Worm (Caenorhabditis elegans): ENCODE results near the gene cyp-13A5.

ce11 chrII:9786215-9786614 is 13.9 kb downstream of the cyp-13A5 start:
- TF ChIP-seq snpc-4 (tag; optimal IDR thresholded peaks at IDR 0.05) (no peak), pha-4 (tag; optimal IDR thresholded peaks at IDR 0.05) (no peak), nhr-76 (tag; optimal IDR thresholded peaks at IDR 0.05) (no peak), blmp-1 (tag; optimal IDR thresholded peaks at IDR 0.05) (no peak), elt-1 (tag; optimal IDR thresholded peaks at IDR 0.05; ENCODE audit: borderline replicate concordance, insufficient read depth) (no peak), ztf-11 (tag; optimal IDR thresholded peaks at IDR 0.05) (no peak), nhr-12 (tag; optimal IDR thresholded peaks at IDR 0.05) (no peak), unc-62 (GFP tag; optimal IDR thresholded peaks at IDR 0.05) (no peak), nhr-2 (tag; optimal IDR thresholded peaks at IDR 0.05) (no peak), unc-120 (tag; optimal IDR thresholded peaks at IDR 0.05; ENCODE audit: poor library complexity, severe bottlenecking) (no peak)
